Worm (Caenorhabditis elegans): Measurements from ENCODE around the gene C05D11.1.
A peak's percentile ranks its signal among the peaks of the same experiment; 100 is the strongest.

The C05D11.1 gene

ce11 chrIII:6419409-6419944 lies 16.9 kb upstream of the C05D11.1 start, which contains the start of gene atgl-1 (continued):
- TF ChIP-seq irx-1 (tag; optimal IDR thresholded peaks at IDR 0.05) = no peak
- TF ChIP-seq xbp-1 (tag; optimal IDR thresholded peaks at IDR 0.05) = no peak
- no peak for TF ChIP-seq alr-1 (tag; optimal IDR thresholded peaks at IDR 0.05; ENCODE audit: borderline replicate concordance)
- no peak for TF ChIP-seq fos-1 (tag; optimal IDR thresholded peaks at IDR 0.05)

DNA sequence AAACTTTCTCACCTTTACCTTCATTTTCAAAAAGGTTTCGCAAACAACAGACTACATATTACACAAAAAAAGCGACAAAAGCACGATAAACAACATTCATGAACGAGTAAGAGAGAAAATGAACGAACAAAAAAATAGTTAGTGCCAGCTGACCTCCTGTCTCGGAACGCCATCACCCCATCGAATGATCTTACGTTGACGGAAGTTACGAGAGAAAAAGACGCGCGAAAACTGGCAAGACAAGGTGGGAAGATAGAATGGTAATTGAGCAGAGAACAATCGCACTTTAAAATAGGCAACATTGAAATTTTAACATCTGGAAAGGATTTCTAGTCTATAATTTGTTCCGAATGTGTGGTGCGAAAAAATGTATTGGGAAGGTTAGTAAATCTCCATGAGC lies 16.2 kb upstream of the C05D11.1 start:
- TF ChIP-seq blmp-1 (tag; optimal IDR thresholded peaks at IDR 0.05) (peak; percentile 50), ets-5 (GFP tag; IDR thresholded peaks at IDR 0.05) (no peak), mdl-1 (tag; optimal IDR thresholded peaks at IDR 0.05) (no peak), nhr-11 (tag; optimal IDR thresholded peaks at IDR 0.05) (no peak), swsn-7 (tag; optimal IDR thresholded peaks at IDR 0.05) (no peak), elt-3 (tag; optimal IDR thresholded peaks at IDR 0.05) (peak in 1 of 6 experiments; percentile 6), pag-3 (tag; optimal IDR thresholded peaks at IDR 0.05; ENCODE audit: borderline replicate concordance, insufficient read depth) (no peak), nhr-20 (tag; optimal IDR thresholded peaks at IDR 0.05) (no peak), egl-13 (tag; optimal IDR thresholded peaks at IDR 0.05) (no peak), efl-1 (optimal IDR thresholded peaks at IDR 0.05) (no peak), efl-1 (GFP tag; optimal IDR thresholded peaks at IDR 0.05 in 1 of 2) (no peak), unc-30 (tag; optimal IDR thresholded peaks at IDR 0.05) (no peak), egl-27 (tag; optimal IDR thresholded peaks at IDR 0.05) (no peak), nhr-71 (tag; optimal IDR thresholded peaks at IDR 0.05) (no peak), F16B12.6 (tag; optimal IDR thresholded peaks at IDR 0.05) (no peak), ceh-8 (GFP tag; optimal IDR thresholded peaks at IDR 0.05) (no peak), irx-1 (tag; optimal IDR thresholded peaks at IDR 0.05) (no peak), lin-39 (tag; optimal IDR thresholded peaks at IDR 0.05) (no peak), nhr-28 (tag; optimal IDR thresholded peaks at IDR 0.05) (no peak), pax-3 (tag; optimal IDR thresholded peaks at IDR 0.05) (no peak), lin-13 (GFP tag; optimal IDR thresholded peaks at IDR 0.05) (no peak), ztf-4 (tag; optimal IDR thresholded peaks at IDR 0.05) (no peak), nhr-77 (tag; optimal IDR thresholded peaks at IDR 0.05) (no peak), nhr-76 (tag; optimal IDR thresholded peaks at IDR 0.05) (no peak), snu-23 (GFP tag; optimal IDR thresholded peaks at IDR 0.05) (no peak), aha-1 (tag; optimal IDR thresholded peaks at IDR 0.05) (no peak), snpc-4 (tag; optimal IDR thresholded peaks at IDR 0.05) (no peak), lin-35 (GFP tag; optimal IDR thresholded peaks at IDR 0.05) (peak in 1 of 2 experiments; percentile 45), Y116A8C.19 (tag; optimal IDR thresholded peaks at IDR 0.05; ENCODE audit: borderline replicate concordance) (no peak), zag-1 (tag; optimal IDR thresholded peaks at IDR 0.05) (no peak), fos-1 (tag; optimal IDR thresholded peaks at IDR 0.05) (no peak), unc-62 (GFP tag; optimal IDR thresholded peaks at IDR 0.05) (no peak), ceh-88 (GFP tag; IDR thresholded peaks at IDR 0.05) (no peak), ceh-82 (tag; optimal IDR thresholded peaks at IDR 0.05) (no peak), lsy-2 (tag; optimal IDR thresholded peaks at IDR 0.05) (no peak), unc-86 (tag; optimal IDR thresholded peaks at IDR 0.05) (no peak), hlh-4 (tag; optimal IDR thresholded peaks at IDR 0.05) (no peak), nhr-85 (tag) (no peak), sox-4 (tag; optimal IDR thresholded peaks at IDR 0.05) (no peak), grh-1 (GFP tag; IDR thresholded peaks at IDR 0.05) (no peak), elt-2 (tag; optimal IDR thresholded peaks at IDR 0.05) (no peak), nhr-90 (tag; optimal IDR thresholded peaks at IDR 0.05; ENCODE audit: poor library complexity) (peak; percentile 14), mep-1 (tag; optimal IDR thresholded peaks at IDR 0.05) (peak; percentile 32), zip-4 (GFP tag; optimal IDR thresholded peaks at IDR 0.05) (no peak), ces-1 (GFP tag; optimal IDR thresholded peaks at IDR 0.05) (no peak), hpl-2 (GFP tag; optimal IDR thresholded peaks at IDR 0.05) (no peak), unc-98 (GFP tag; IDR thresholded peaks at IDR 0.05) (no peak), C16A3.4 (tag; optimal IDR thresholded peaks at IDR 0.05) (no peak), lir-3 (tag; optimal IDR thresholded peaks at IDR 0.05; ENCODE audit: poor library complexity) (no peak)

Data from whole organism, L1 larva.